Fruit fly (Drosophila melanogaster) whole organism, embryonic: ENCODE results near the gene ssp3.
A peak's percentile ranks its signal among the peaks of the same experiment; 100 is the strongest.

Source experiments
- Adf1 ChIP-seq: fragments of 200-800 bp; sonication (Bioruptor generic); IDR thresholded peaks from 2 replicates; pipeline ENCODE4 v1.3.6; 2022; ENCODE audit warnings: missing biosample characterization, missing genetic modification characterization
- CG10147 ChIP-seq: fragments of 200-800 bp; sonication (Bioruptor generic); optimal IDR thresholded peaks from 2 replicates; lab custom pipeline; 2019; ENCODE audit warnings: missing biosample characterization, mild to moderate bottlenecking, missing genetic modification characterization, moderate library complexity
- CG12155 ChIP-seq: fragments of 200-800 bp; sonication (Bioruptor generic); optimal IDR thresholded peaks from 3 replicates; lab custom pipeline; 2016; ENCODE audit warnings: missing biosample characterization, missing genetic modification characterization
- CG12659 ChIP-seq: fragments of 200-800 bp; sonication (Bioruptor generic); optimal IDR thresholded peaks from 3 replicates; lab custom pipeline; 2017; ENCODE audit warnings: mild to moderate bottlenecking, missing biosample characterization, missing genetic modification reagents, missing genetic modification characterization
- CG14050 ChIP-seq: fragments of 200-800 bp; sonication (Bioruptor generic); IDR thresholded peaks from 3 replicates; pipeline ENCODE4 v1.3.6; 2022; ENCODE audit warnings: missing biosample characterization, missing genetic modification characterization
- CG15514 ChIP-seq: fragments of 200-800 bp; sonication (Bioruptor generic); optimal IDR thresholded peaks from 3 replicates; lab custom pipeline; 2017; ENCODE audit warnings: missing biosample characterization, missing genetic modification characterization, mild to moderate bottlenecking, moderate library complexity, missing genetic modification reagents
- CG1603 ChIP-seq: fragments of 200-800 bp; sonication (Bioruptor generic); optimal IDR thresholded peaks from 2 replicates; lab custom pipeline; 2019; ENCODE audit warnings: missing biosample characterization, mild to moderate bottlenecking, missing genetic modification characterization, moderate library complexity
- CG16779 ChIP-seq: fragments of 200-800 bp; sonication (Bioruptor generic); IDR thresholded peaks from 2 replicates; pipeline ENCODE4 v1.3.6; 2022; ENCODE audit warnings: missing biosample characterization, missing genetic modification characterization
- CG16813 ChIP-seq: fragments of 200-800 bp; sonication (Bioruptor generic); IDR thresholded peaks from 3 replicates; pipeline ENCODE4 v1.3.6; 2022; ENCODE audit warnings: missing biosample characterization, missing genetic modification characterization; ENCODE audit not compliant: partially characterized antibody
- CG2199 ChIP-seq: fragments of 200-800 bp; sonication (Bioruptor generic); IDR thresholded peaks from 3 replicates; pipeline ENCODE4 v1.3.6; 2022; ENCODE audit warnings: missing biosample characterization, missing genetic modification characterization
- CG4730 ChIP-seq: fragments of 200-800 bp; sonication (Bioruptor generic); IDR thresholded peaks from 2 replicates; pipeline ENCODE4 v1.3.6; 2022; ENCODE audit warnings: missing biosample characterization, missing genetic modification characterization
- CG6854 ChIP-seq: fragments of 200-800 bp; sonication (Bioruptor generic); optimal IDR thresholded peaks from 3 replicates; lab custom pipeline; 2017; ENCODE audit warnings: missing biosample characterization, mild to moderate bottlenecking, missing genetic modification characterization
- CG8924 ChIP-seq: fragments of 200-800 bp; optimal IDR thresholded peaks from 3 replicates; lab custom pipeline; 2019; ENCODE audit warnings: missing biosample characterization, mild to moderate bottlenecking, missing genetic modification characterization, moderate library complexity
- CG8944 ChIP-seq: fragments of 200-800 bp; sonication (Bioruptor generic); optimal IDR thresholded peaks from 3 replicates; lab custom pipeline; 2016; ENCODE audit warnings: missing biosample characterization, missing genetic modification characterization
- CG9797 ChIP-seq: fragments of 200-800 bp; sonication (Bioruptor generic); optimal IDR thresholded peaks from 3 replicates; lab custom pipeline; 2018; ENCODE audit warnings: missing biosample characterization, mild to moderate bottlenecking, missing genetic modification characterization
- Dll ChIP-seq: fragments of 200-800 bp; sonication (Bioruptor generic); IDR thresholded peaks from 4 replicates; pipeline ENCODE4 v1.3.6; 2022; ENCODE audit warnings: missing biosample characterization, missing genetic modification characterization; ENCODE audit not compliant: partially characterized antibody
- Dp ChIP-seq: fragments of 200-800 bp; sonication (Bioruptor generic); optimal IDR thresholded peaks from 2 replicates; lab custom pipeline; 2018; ENCODE audit warnings: missing biosample characterization, mild to moderate bottlenecking, missing genetic modification characterization, moderate library complexity
- Dref ChIP-seq: fragments of 200-800 bp; sonication (Bioruptor generic); IDR thresholded peaks from 2 replicates; pipeline ENCODE4 v1.3.6; 2022; ENCODE audit warnings: missing biosample characterization, missing genetic modification characterization
- HLH4C ChIP-seq: fragments of 200-800 bp; sonication (Bioruptor generic); IDR thresholded peaks from 3 replicates; pipeline ENCODE4 v1.3.6; 2022; ENCODE audit warnings: missing biosample characterization, missing genetic modification characterization; ENCODE audit not compliant: partially characterized antibody
- Hmr ChIP-seq: fragments of 200-800 bp; sonication (Bioruptor generic); optimal IDR thresholded peaks from 3 replicates; lab custom pipeline; 2017; ENCODE audit warnings: mild to moderate bottlenecking, missing biosample characterization, missing genetic modification reagents, missing genetic modification characterization
- Hr39 ChIP-seq: fragments of >200 bp; optimal IDR thresholded peaks from 2 replicates; lab custom pipeline; 2017
- MESR4 ChIP-seq: fragments of 200-800 bp; sonication (Bioruptor generic); optimal IDR thresholded peaks from 2 replicates; lab custom pipeline; 2018; ENCODE audit warnings: missing biosample characterization, mild to moderate bottlenecking, missing genetic modification characterization, moderate library complexity
- Oaz ChIP-seq: fragments of 200-800 bp; sonication (Bioruptor generic); IDR thresholded peaks from 2 replicates; pipeline ENCODE4 v1.3.6; 2022; ENCODE audit warnings: missing biosample characterization, missing genetic modification characterization
- PHDP ChIP-seq: fragments of 200-800 bp; sonication (Bioruptor generic); optimal IDR thresholded peaks from 3 replicates; lab custom pipeline; 2018; ENCODE audit warnings: missing biosample characterization, mild to moderate bottlenecking, missing genetic modification characterization, moderate library complexity
- Scr ChIP-seq: fragments of 200-800 bp; sonication (Bioruptor generic); IDR thresholded peaks from 2 replicates; pipeline ENCODE4 v1.3.6; 2022; ENCODE audit warnings: missing biosample characterization, missing genetic modification characterization; ENCODE audit not compliant: partially characterized antibody
- Sox102F ChIP-seq: fragments of 200-800 bp; sonication (Bioruptor generic); optimal IDR thresholded peaks from 2 replicates; lab custom pipeline; 2018; ENCODE audit warnings: missing biosample characterization, mild to moderate bottlenecking, missing genetic modification characterization, moderate library complexity
- Sry-δ ChIP-seq: fragments of 200-800 bp; sonication (Bioruptor generic); optimal IDR thresholded peaks from 2 replicates; lab custom pipeline; 2016; ENCODE audit warnings: missing biosample characterization, missing genetic modification characterization
- YL-1 ChIP-seq: fragments of 200-800 bp; sonication (Bioruptor generic); optimal IDR thresholded peaks from 3 replicates; lab custom pipeline; 2017; ENCODE audit warnings: missing biosample characterization, mild to moderate bottlenecking, missing genetic modification characterization
- ara ChIP-seq: fragments of 200-800 bp; sonication (Bioruptor generic); IDR thresholded peaks from 2 replicates; pipeline ENCODE4 v1.3.6; 2022; ENCODE audit warnings: missing biosample characterization, missing genetic modification characterization
- ato ChIP-seq: fragments of 200-800 bp; sonication (Bioruptor generic); IDR thresholded peaks from 2 replicates; pipeline ENCODE4 v1.3.6; 2022; ENCODE audit warnings: missing biosample characterization, missing genetic modification characterization; ENCODE audit not compliant: partially characterized antibody
- chm ChIP-seq: fragments of 200-800 bp; sonication (Bioruptor generic); IDR thresholded peaks from 2 replicates; pipeline ENCODE4 v1.3.6; 2022; ENCODE audit warnings: missing biosample characterization, missing genetic modification characterization
- crp ChIP-seq, 2 experiments: fragments of 200-800 bp; sonication (Bioruptor generic); optimal IDR thresholded peaks; 2 replicates in 1 of 2; 3 replicates in 1 of 2; lab custom pipeline; 2017; ENCODE audit warnings: missing biosample characterization in 2 of 2, missing genetic modification characterization in 2 of 2, mild to moderate bottlenecking in 1 of 2, moderate library complexity in 1 of 2
- gsb-n ChIP-seq: fragments of 200-800 bp; sonication (Bioruptor generic); optimal IDR thresholded peaks from 3 replicates; lab custom pipeline; 2018; ENCODE audit warnings: missing biosample characterization, mild to moderate bottlenecking, missing genetic modification characterization
- hbn ChIP-seq: fragments of 200-800 bp; sonication (Bioruptor generic); IDR thresholded peaks from 2 replicates; pipeline ENCODE4 v1.3.6; 2022; ENCODE audit warnings: missing biosample characterization, missing genetic modification characterization; ENCODE audit not compliant: partially characterized antibody
- kni ChIP-seq: fragments of 200-800 bp; sonication (Bioruptor generic); optimal IDR thresholded peaks from 3 replicates; lab custom pipeline; 2017; ENCODE audit warnings: mild to moderate bottlenecking, missing biosample characterization, missing genetic modification reagents, missing genetic modification characterization
- nmo ChIP-seq: fragments of 200-800 bp; sonication (Bioruptor generic); optimal IDR thresholded peaks from 2 replicates; lab custom pipeline; 2018; ENCODE audit warnings: missing biosample characterization, mild to moderate bottlenecking, missing genetic modification characterization, moderate library complexity
- pfk ChIP-seq: fragments of 200-800 bp; sonication (Bioruptor generic); optimal IDR thresholded peaks from 2 replicates; lab custom pipeline; 2018; ENCODE audit warnings: missing biosample characterization, mild to moderate bottlenecking, missing genetic modification characterization, moderate library complexity
- phol ChIP-seq: fragments of 200-800 bp; sonication (Bioruptor generic); optimal IDR thresholded peaks from 3 replicates; lab custom pipeline; 2018; ENCODE audit warnings: missing biosample characterization, mild to moderate bottlenecking, missing genetic modification characterization, moderate library complexity
- ro ChIP-seq: fragments of 200-800 bp; sonication (Bioruptor generic); IDR thresholded peaks from 2 replicates; pipeline ENCODE4 v1.3.6; 2022; ENCODE audit warnings: missing biosample characterization, missing genetic modification characterization
- scrt ChIP-seq: fragments of 200-800 bp; sonication (Bioruptor generic); optimal IDR thresholded peaks from 2 replicates; lab custom pipeline; 2018; ENCODE audit warnings: missing biosample characterization, mild to moderate bottlenecking, missing genetic modification characterization, moderate library complexity
- sens-2 ChIP-seq: fragments of 200-800 bp; sonication (Bioruptor generic); IDR thresholded peaks from 2 replicates; pipeline ENCODE4 v1.3.6; 2022; ENCODE audit warnings: missing biosample characterization, missing genetic modification characterization
- sima ChIP-seq: fragments of 200-800 bp; sonication (Bioruptor generic); optimal IDR thresholded peaks from 2 replicates; lab custom pipeline; 2016; ENCODE audit warnings: missing biosample characterization, missing genetic modification characterization
- sisA ChIP-seq: fragments of 200-800 bp; sonication (Bioruptor generic); IDR thresholded peaks from 2 replicates; pipeline ENCODE4 v1.3.6; 2022; ENCODE audit warnings: missing biosample characterization, missing genetic modification characterization
- sna ChIP-seq: fragments of 200-800 bp; sonication (Bioruptor generic); IDR thresholded peaks from 2 replicates; pipeline ENCODE4 v1.3.6; 2022; ENCODE audit warnings: missing biosample characterization, missing genetic modification characterization; ENCODE audit not compliant: partially characterized antibody
- sug ChIP-seq: fragments of 200-800 bp; optimal IDR thresholded peaks from 2 replicates; lab custom pipeline; 2019; ENCODE audit warnings: missing biosample characterization, mild to moderate bottlenecking, missing genetic modification characterization, moderate library complexity
- tio ChIP-seq: fragments of 200-800 bp; sonication (Bioruptor generic); optimal IDR thresholded peaks from 2 replicates; lab custom pipeline; 2017; ENCODE audit warnings: missing biosample characterization, missing genetic modification characterization, inconsistent platforms
- trem ChIP-seq: fragments of 200-800 bp; optimal IDR thresholded peaks from 3 replicates; lab custom pipeline; 2019; ENCODE audit warnings: missing biosample characterization, mild to moderate bottlenecking, missing genetic modification characterization, moderate library complexity
- wor ChIP-seq: fragments of 200-800 bp; sonication (Bioruptor generic); IDR thresholded peaks from 2 replicates; pipeline ENCODE4 v1.3.6; 2022; ENCODE audit warnings: missing biosample characterization, missing genetic modification characterization
- zen ChIP-seq: fragments of 200-800 bp; sonication (Bioruptor generic); optimal IDR thresholded peaks from 3 replicates; lab custom pipeline; 2018; ENCODE audit warnings: missing biosample characterization, mild to moderate bottlenecking, missing genetic modification characterization, moderate library complexity
- zf30C ChIP-seq: fragments of 200-800 bp; sonication (Bioruptor generic); optimal IDR thresholded peaks from 3 replicates; lab custom pipeline; 2018; ENCODE audit warnings: missing biosample characterization, mild to moderate bottlenecking, missing genetic modification characterization

The ssp3 gene

DNA sequence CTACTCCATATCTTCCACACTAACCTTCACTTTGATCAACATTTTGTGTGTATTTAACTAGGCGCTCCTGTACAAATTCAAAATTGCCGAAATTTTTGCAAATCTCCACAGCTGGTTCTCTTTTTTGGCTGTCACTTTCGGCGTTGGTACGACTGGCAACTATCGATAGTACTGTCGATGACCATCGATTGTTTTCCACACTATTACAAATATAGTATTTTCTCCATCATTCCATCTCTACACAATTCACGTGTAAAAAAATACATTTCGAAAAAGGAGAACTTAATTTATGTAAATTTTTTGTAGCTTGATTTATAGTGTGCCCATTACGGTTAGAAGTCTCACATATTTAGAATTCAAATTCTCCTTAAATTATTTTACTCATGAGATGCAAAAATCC is 7.9 kb upstream of the ssp3 start, which contains the start of gene Nedd8 (continued):
- TF ChIP-seq CG8944 (no peak), kni (no peak), CG9797 (GFP tag; lab: Kevin White, UChicago) (peak; percentile 76), zf30C (GFP tag; lab: Kevin White, UChicago) (no peak), CG10147 (GFP tag; lab: Kevin White, UChicago) (peak; percentile 7), YL-1 (GFP tag; lab: Kevin White, UChicago) (peak; percentile 75), Oaz (GFP tag; lab: Robert Waterston, UW) (no peak), phol (peak; percentile 32), Adf1 (no peak; the same call in 1 of the 2 replicates), sens-2 (GFP tag; lab: Robert Waterston, UW) (no peak), CG16779 (GFP tag; lab: Robert Waterston, UW) (no peak), sima (no peak), CG14050 (GFP tag; lab: Robert Waterston, UW) (no peak), wor (GFP tag; lab: Robert Waterston, UW) (no peak), hbn (GFP tag; lab: Robert Waterston, UW) (peak; percentile 90), CG6854 (GFP tag; lab: Kevin White, UChicago) (no peak), sisA (GFP tag; lab: Robert Waterston, UW) (no peak), pfk (no peak), Sox102F (GFP tag; lab: Kevin White, UChicago) (no peak), scrt (GFP tag; lab: Kevin White, UChicago) (no peak), CG8924 (peak; percentile 10), chm (GFP tag; lab: Robert Waterston, UW) (no peak), CG2199 (GFP tag; lab: Robert Waterston, UW) (no peak), nmo (GFP tag; lab: Kevin White, UChicago) (peak; percentile 4), zen (tag; lab: Kevin White, UChicago) (no peak), ara (GFP tag; lab: Robert Waterston, UW) (no peak), tio (GFP tag; lab: Kevin White, UChicago) (no peak), PHDP (tag; lab: Kevin White, UChicago) (no peak)

DNA sequence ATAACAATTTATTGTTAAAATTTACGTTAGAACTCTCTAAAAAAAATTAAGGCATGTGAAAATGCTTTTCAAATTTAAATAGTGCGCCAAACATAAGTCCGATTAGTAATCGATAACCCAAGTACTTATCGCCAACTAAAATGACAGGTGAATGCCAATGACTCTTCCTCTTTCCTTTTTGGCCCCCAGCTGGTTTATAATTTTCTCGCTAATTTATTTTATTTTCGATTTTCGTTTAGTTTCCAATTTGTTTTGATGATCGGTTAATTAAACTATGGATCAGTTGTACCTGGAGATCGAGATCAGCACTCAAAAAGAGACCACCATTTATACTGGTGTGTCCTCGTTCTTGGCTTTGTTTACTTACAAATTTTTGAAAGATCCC is 5.0 kb upstream of the ssp3 start, which contains the start of gene CG10428:
Gene CG10428, plus strand, starts transcription at position 161 of the 385 bp plus-strand sequence.
- TF ChIP-seq ato (0 out of 2 replicates have a peak, but pooled peaks have one; percentile 52), crp (GFP tag; optimal IDR thresholded peaks at IDR 0.05; lab: Kevin White, UChicago) (peak in 1 of 2 experiments; percentile 84), hbn (GFP tag; lab: Robert Waterston, UW) (peak; percentile 56; the same call in 1 of the 2 replicates), CG14050 (GFP tag; lab: Robert Waterston, UW) (no peak), CG16813 (GFP tag; lab: Robert Waterston, UW) (peak; percentile 43; the same call in 2 of the 3 replicates), CG12659 (peak; percentile 31), Dll (GFP tag; lab: Robert Waterston, UW) (peak; percentile 59; the same call in 1 of the 4 replicates), Dp (GFP tag; lab: Kevin White, UChicago) (peak; percentile 93), sug (peak; percentile 99), CG12155 (GFP tag; lab: Kevin White, UChicago) (peak; percentile 69), Sry-δ (GFP tag; lab: Kevin White, UChicago) (peak; percentile 45), HLH4C (GFP tag; lab: Robert Waterston, UW) (peak; percentile 63), CG1603 (tag; lab: Kevin White, UChicago) (peak; percentile 26), Hr39 (no peak), CG15514 (GFP tag; lab: Kevin White, UChicago) (peak; percentile 36), Dref (peak; percentile 93), Hmr (GFP tag; lab: Kevin White, UChicago) (no peak), MESR4 (peak; percentile 56), ro (GFP tag; lab: Robert Waterston, UW) (no peak), Scr (GFP tag; lab: Robert Waterston, UW) (peak; percentile 50), sna (GFP tag; lab: Robert Waterston, UW) (0 out of 2 replicates have a peak, but pooled peaks have one; percentile 35), CG4730 (no peak), trem (tag; lab: Kevin White, UChicago) (peak; percentile 46), gsb-n (tag; lab: Kevin White, UChicago) (no peak)
